Fruit fly (Drosophila melanogaster): ENCODE results near the gene CG14803.

DNA sequence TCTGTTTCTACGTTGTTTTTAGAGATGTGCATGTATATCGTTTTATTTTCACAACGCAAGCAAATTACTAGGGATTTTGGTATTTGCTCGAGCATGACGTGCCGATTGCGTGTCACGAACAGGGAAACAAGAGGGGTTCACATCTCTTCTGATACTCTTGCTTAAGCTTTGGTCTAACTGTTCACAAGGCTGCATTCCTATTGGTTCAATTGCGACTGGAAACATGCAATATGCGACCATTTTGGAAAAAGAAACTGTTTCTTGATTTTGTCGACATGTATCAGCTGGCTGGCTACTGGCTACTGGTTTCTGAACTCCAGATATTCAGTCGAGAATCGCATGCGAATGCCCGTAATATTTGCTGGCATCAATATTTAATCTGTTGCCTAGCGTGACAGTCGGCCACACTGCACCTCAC, 11.5 kb downstream of the CG14803 start, which contains the start of gene Coa8:
- TF ChIP-seq CG8478 (optimal IDR thresholded peaks at IDR 0.05) (no peak), CTCF (optimal IDR thresholded peaks at IDR 0.05) (no peak)
